Fruit fly (Drosophila melanogaster): Measurements from ENCODE around the gene CG44002.

The CG44002 gene

DNA sequence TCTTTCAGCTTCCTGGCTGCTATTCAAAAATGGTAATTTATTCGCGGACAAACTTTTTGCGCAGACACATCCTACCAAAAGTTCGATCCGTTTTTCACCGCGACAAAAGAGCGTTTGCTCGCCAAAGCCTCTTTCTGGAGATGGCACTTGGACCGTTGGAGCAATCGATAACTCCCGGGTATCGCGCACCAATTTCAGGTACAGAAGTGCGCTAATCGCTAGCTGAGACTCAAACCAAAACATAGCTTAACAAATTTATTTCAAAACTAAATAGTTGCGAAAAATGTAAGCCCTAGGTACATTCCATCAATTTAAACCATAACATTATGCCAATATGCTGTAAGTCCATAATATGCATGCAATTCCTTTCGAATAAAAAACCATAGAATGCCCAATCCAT, 26.2 kb downstream of the CG44002 start, which contains the start of gene toc (continued):
- TF ChIP-seq tin (GFP tag; optimal IDR thresholded peaks at IDR 0.05) (no peak), Hand (GFP tag; optimal IDR thresholded peaks at IDR 0.05) (no peak), gt (GFP tag; IDR thresholded peaks at IDR 0.05) (no peak), CG8089 (GFP tag; optimal IDR thresholded peaks at IDR 0.05) (no peak), CG15696 (tag; optimal IDR thresholded peaks at IDR 0.05) (no peak), CG15479 (GFP tag; optimal IDR thresholded peaks at IDR 0.05) (no peak), HLH3B (GFP tag; IDR thresholded peaks at IDR 0.05) (no peak), wor (GFP tag; IDR thresholded peaks at IDR 0.05) (no peak), CG12744 (GFP tag; optimal IDR thresholded peaks at IDR 0.05) (no peak), gem (tag; optimal IDR thresholded peaks at IDR 0.05) (no peak), CG12155 (GFP tag; optimal IDR thresholded peaks at IDR 0.05) (peak; percentile 32), Six4 (GFP tag; optimal IDR thresholded peaks at IDR 0.05) (no peak), aop (GFP tag; IDR thresholded peaks at IDR 0.05) (no peak), sc (optimal IDR thresholded peaks at IDR 0.05) (no peak), sc (GFP tag; optimal IDR thresholded peaks at IDR 0.05) (no peak), hth (optimal IDR thresholded peaks at IDR 0.05) (no peak), so (GFP tag; IDR thresholded peaks at IDR 0.05) (no peak), en (GFP tag; optimal IDR thresholded peaks at IDR 0.05) (no peak), MESR4 (GFP tag; optimal IDR thresholded peaks at IDR 0.05) (peak; percentile 29), CG2116 (GFP tag; optimal IDR thresholded peaks at IDR 0.05) (peak; percentile 55), Max (GFP tag; optimal IDR thresholded peaks at IDR 0.05) (no peak), br (optimal IDR thresholded peaks at IDR 0.05) (no peak), CG8281 (tag; optimal IDR thresholded peaks at IDR 0.05) (no peak), corto (GFP tag; optimal IDR thresholded peaks at IDR 0.05) (no peak), Mes4 (GFP tag; optimal IDR thresholded peaks at IDR 0.05) (no peak), CG15011 (GFP tag; optimal IDR thresholded peaks at IDR 0.05) (no peak), Awh (GFP tag; IDR thresholded peaks at IDR 0.05) (no peak), CG16863 (GFP tag; optimal IDR thresholded peaks at IDR 0.05) (no peak), nerfin-1 (tag; optimal IDR thresholded peaks at IDR 0.05) (no peak), CG9437 (GFP tag; optimal IDR thresholded peaks at IDR 0.05) (no peak), sug (tag; optimal IDR thresholded peaks at IDR 0.05) (peak; percentile 10), prd (optimal IDR thresholded peaks at IDR 0.05) (no peak), prd (GFP tag; IDR thresholded peaks at IDR 0.05) (no peak), HmgZ (tag; optimal IDR thresholded peaks at IDR 0.05) (peak; percentile 53), crol (GFP tag; IDR thresholded peaks at IDR 0.05) (no peak), fd3F (GFP tag; optimal IDR thresholded peaks at IDR 0.05) (no peak), CG14050 (GFP tag; IDR thresholded peaks at IDR 0.05) (no peak), maf-S (GFP tag; optimal IDR thresholded peaks at IDR 0.05) (no peak), Hey (tag; optimal IDR thresholded peaks at IDR 0.05) (no peak), Elba2 (GFP tag; optimal IDR thresholded peaks at IDR 0.05) (no peak), CG8924 (tag; optimal IDR thresholded peaks at IDR 0.05) (no peak), CG17802 (tag; optimal IDR thresholded peaks at IDR 0.05) (no peak), Ada2b (GFP tag; IDR thresholded peaks at IDR 0.05) (no peak), ash1 (GFP tag; optimal IDR thresholded peaks at IDR 0.05) (no peak), Tbp (GFP tag; optimal IDR thresholded peaks at IDR 0.05) (no peak), NfI (GFP tag; optimal IDR thresholded peaks at IDR 0.05) (no peak), CG10209 (GFP tag; optimal IDR thresholded peaks at IDR 0.05) (no peak), crp (GFP tag; optimal IDR thresholded peaks at IDR 0.05) (no peak), Hr39 (optimal IDR thresholded peaks at IDR 0.05) (no peak), CG10147 (GFP tag; optimal IDR thresholded peaks at IDR 0.05) (no peak), Bdp1 (GFP tag; optimal IDR thresholded peaks at IDR 0.05) (no peak), Lpt (GFP tag; optimal IDR thresholded peaks at IDR 0.05) (no peak), her (GFP tag; optimal IDR thresholded peaks at IDR 0.05) (peak; percentile 14), dmrt11E (tag; optimal IDR thresholded peaks at IDR 0.05) (no peak)
